Worm (Caenorhabditis elegans) whole organism, L1 larva: ENCODE measurements around the gene nhr-172.

Experiments
- C16A3.4 ChIP-seq: fragments of 150-350 bp; optimal IDR thresholded peaks from 2 replicates; lab custom pipeline; 2014; ENCODE audit warnings: missing biosample characterization, missing genetic modification characterization
- Y116A8C.19 ChIP-seq: sonication (generic microtip); optimal IDR thresholded peaks from 2 replicates; lab custom pipeline; 2016; ENCODE audit warnings: missing compliant biosample characterization, missing genetic modification characterization, borderline replicate concordance
- aha-1 ChIP-seq: fragments of 150-350 bp; optimal IDR thresholded peaks from 2 replicates; lab custom pipeline; 2014; ENCODE audit warnings: missing biosample characterization, missing genetic modification characterization
- ama-1 ChIP-seq: fragments of 150-350 bp; optimal IDR thresholded peaks from 2 replicates; lab custom pipeline; 2014
- blmp-1 ChIP-seq: fragments of 150-350 bp; optimal IDR thresholded peaks from 2 replicates; lab custom pipeline; 2014; ENCODE audit warnings: missing biosample characterization, missing genetic modification characterization
- ceh-88 ChIP-seq: fragments of 200-800 bp; sonication (Bioruptor generic); IDR thresholded peaks from 2 replicates; pipeline ENCODE4 v1.3.6; 2022; ENCODE audit warnings: missing genetic modification characterization, missing compliant biosample characterization
- ces-1 ChIP-seq: fragments of 150-350 bp; optimal IDR thresholded peaks from 2 replicates; lab custom pipeline; 2014; ENCODE audit warnings: missing biosample characterization, missing genetic modification reagents, missing genetic modification characterization
- dsc-1 ChIP-seq: sonication (generic microtip); optimal IDR thresholded peaks from 2 replicates; lab custom pipeline; 2016; ENCODE audit warnings: mild to moderate bottlenecking, missing genetic modification characterization, missing compliant biosample characterization
- elt-2 ChIP-seq: sonication (generic microtip); optimal IDR thresholded peaks from 2 replicates; lab custom pipeline; 2016; ENCODE audit warnings: missing genetic modification characterization, mild to moderate bottlenecking, inconsistent platforms, missing compliant biosample characterization, missing genetic modification reagents
- ets-5 ChIP-seq: fragments of 200-800 bp; sonication (Bioruptor generic); IDR thresholded peaks from 2 replicates; pipeline ENCODE4 v1.3.6; 2022; ENCODE audit warnings: missing genetic modification characterization, missing compliant biosample characterization
- fkh-10 ChIP-seq: sonication (generic microtip); optimal IDR thresholded peaks from 2 replicates; lab custom pipeline; 2017; ENCODE audit warnings: missing biosample characterization, missing genetic modification reagents, missing genetic modification characterization
- fkh-4 ChIP-seq: sonication (generic microtip); optimal IDR thresholded peaks from 2 replicates; lab custom pipeline; 2016; ENCODE audit warnings: missing compliant biosample characterization, missing genetic modification characterization, borderline replicate concordance
- fkh-8 ChIP-seq: sonication (generic microtip); optimal IDR thresholded peaks from 2 replicates; lab custom pipeline; 2016; ENCODE audit warnings: mild to moderate bottlenecking, missing genetic modification characterization, missing compliant biosample characterization
- fos-1 ChIP-seq: fragments of 150-350 bp; optimal IDR thresholded peaks from 2 replicates; lab custom pipeline; 2014; ENCODE audit warnings: missing biosample characterization, missing genetic modification characterization
- grh-1 ChIP-seq: fragments of 200-800 bp; sonication (Bioruptor generic); IDR thresholded peaks from 2 replicates; pipeline ENCODE4 v1.3.6; 2022; ENCODE audit warnings: missing genetic modification reagents, missing genetic modification characterization, missing compliant biosample characterization
- hlh-4 ChIP-seq: sonication (generic microtip); optimal IDR thresholded peaks from 2 replicates; lab custom pipeline; 2016; ENCODE audit warnings: mild to moderate bottlenecking, missing genetic modification characterization, missing compliant biosample characterization
- jun-1 ChIP-seq: fragments of 150-350 bp; optimal IDR thresholded peaks from 2 replicates; lab custom pipeline; 2014; ENCODE audit warnings: missing biosample characterization, missing genetic modification reagents, missing genetic modification characterization
- lin-14 ChIP-seq: fragments of 200-800 bp; sonication (Bioruptor generic); optimal IDR thresholded peaks from 2 replicates; lab custom pipeline; 2018; ENCODE audit warnings: mild to moderate bottlenecking, missing genetic modification characterization, moderate library complexity, missing compliant biosample characterization
- lin-35 ChIP-seq, 2 experiments: fragments of 150-350 bp; optimal IDR thresholded peaks; 2 replicates each; lab custom pipeline; 2014; ENCODE audit warnings: missing biosample characterization in 2 of 2, missing genetic modification characterization in 2 of 2, missing genetic modification reagents in 2 of 2
- lsy-2 ChIP-seq, 2 experiments: fragments of 150-350 bp; optimal IDR thresholded peaks; 2 replicates each; lab custom pipeline; 2014; ENCODE audit warnings: missing biosample characterization in 2 of 2, missing genetic modification characterization in 2 of 2
- mef-2 ChIP-seq: fragments of 150-350 bp; optimal IDR thresholded peaks from 2 replicates; lab custom pipeline; 2014; ENCODE audit warnings: missing biosample characterization, missing genetic modification characterization
- nhr-11 ChIP-seq: fragments of 150-350 bp; optimal IDR thresholded peaks from 2 replicates; lab custom pipeline; 2014; ENCODE audit warnings: missing biosample characterization, missing genetic modification characterization
- nhr-19 ChIP-seq: fragments of 200-800 bp; sonication (Bioruptor generic); conservative IDR thresholded peaks from 2 replicates; pipeline ENCODE4 v1.3.6; 2022; ENCODE audit warnings: missing genetic modification characterization, missing compliant biosample characterization
- nhr-20 ChIP-seq: sonication (generic microtip); optimal IDR thresholded peaks from 2 replicates; lab custom pipeline; 2016; ENCODE audit warnings: mild to moderate bottlenecking, missing genetic modification characterization, missing compliant biosample characterization
- nhr-237 ChIP-seq: fragments of 150-350 bp; optimal IDR thresholded peaks from 2 replicates; lab custom pipeline; 2014; ENCODE audit warnings: missing biosample characterization, missing genetic modification characterization
- nhr-28 ChIP-seq: fragments of 150-350 bp; optimal IDR thresholded peaks from 2 replicates; lab custom pipeline; 2014; ENCODE audit warnings: missing biosample characterization, missing genetic modification characterization
- nhr-85 ChIP-seq: sonication (generic microtip); peaks from one replicate; lab custom pipeline; 2016; ENCODE audit warnings: missing genetic modification characterization, inconsistent platforms, missing compliant biosample characterization
- nhr-90 ChIP-seq: sonication (generic microtip); optimal IDR thresholded peaks from 2 replicates; lab custom pipeline; 2016; ENCODE audit warnings: mild to moderate bottlenecking, missing genetic modification characterization, missing compliant biosample characterization; ENCODE audit not compliant: poor library complexity
- pag-3 ChIP-seq: sonication (generic microtip); optimal IDR thresholded peaks from 2 replicates; lab custom pipeline; 2017; ENCODE audit warnings: missing genetic modification characterization, mild to moderate bottlenecking, missing compliant biosample characterization, antibody characterized with exemption, borderline replicate concordance; ENCODE audit not compliant: insufficient read depth
- rnt-1 ChIP-seq: sonication (generic microtip); optimal IDR thresholded peaks from 2 replicates; lab custom pipeline; 2016; ENCODE audit warnings: mild to moderate bottlenecking, missing genetic modification characterization, moderate library complexity, missing compliant biosample characterization
- snu-23 ChIP-seq: sonication (generic microtip); optimal IDR thresholded peaks from 2 replicates; lab custom pipeline; 2016; ENCODE audit warnings: missing genetic modification characterization, missing compliant biosample characterization
- sox-4 ChIP-seq: sonication (generic microtip); optimal IDR thresholded peaks from 2 replicates; lab custom pipeline; 2016; ENCODE audit warnings: missing genetic modification characterization, missing compliant biosample characterization
- sptf-1 ChIP-seq: fragments of 150-350 bp; optimal IDR thresholded peaks from 2 replicates; lab custom pipeline; 2014; ENCODE audit warnings: missing biosample characterization, missing genetic modification characterization
- unc-30 ChIP-seq: sonication (generic microtip); optimal IDR thresholded peaks from 2 replicates; lab custom pipeline; 2017; ENCODE audit warnings: missing biosample characterization, missing genetic modification characterization
- unc-62 ChIP-seq: fragments of 150-350 bp; optimal IDR thresholded peaks from 2 replicates; lab custom pipeline; 2014; ENCODE audit warnings: missing biosample characterization, missing genetic modification reagents, missing genetic modification characterization
- unc-98 ChIP-seq: fragments of 200-800 bp; sonication (Bioruptor generic); IDR thresholded peaks from 2 replicates; pipeline ENCODE4 v1.3.6; 2022; ENCODE audit warnings: missing genetic modification characterization, missing compliant biosample characterization
- ztf-4 ChIP-seq: fragments of 150-350 bp; optimal IDR thresholded peaks from 2 replicates; lab custom pipeline; 2014; ENCODE audit warnings: missing biosample characterization, missing genetic modification characterization

Gene nhr-172

ce11 chrV:7547479-7547878 lies 38.7 kb downstream of the nhr-172 start, which contains the start of gene ftn-1:
ftn-1 (minus strand) TSS chrV:7547579.
- TF ChIP-seq lin-14 (no peak), hlh-4 (tag; lab: Kevin White, UChicago) (no peak), fkh-10 (GFP tag; lab: Kevin White, UChicago) (no peak), fkh-4 (tag; lab: Kevin White, UChicago) (no peak), rnt-1 (tag; lab: Kevin White, UChicago) (no peak), nhr-19 (GFP tag; lab: Robert Waterston, UW) (no peak), ama-1 (lab: Kevin White, UChicago) (no peak), sox-4 (tag; lab: Kevin White, UChicago) (no peak), lsy-2 (tag; optimal IDR thresholded peaks at IDR 0.05; lab: Kevin White, UChicago) (no peak), snu-23 (no peak), fos-1 (no peak), aha-1 (tag; lab: Kevin White, UChicago) (no peak), nhr-28 (tag; lab: Kevin White, UChicago) (no peak), nhr-11 (tag; lab: Kevin White, UChicago) (no peak), ets-5 (GFP tag; lab: Robert Waterston, UW) (no peak)

ce11 chrV:7548017-7548416 lies 39.2 kb downstream of the nhr-172 start:
- TF ChIP-seq ces-1 (GFP tag; lab: Kevin White, UChicago) (no peak), elt-2 (tag; lab: Kevin White, UChicago) (peak; percentile 88), sptf-1 (no peak), jun-1 (tag; lab: Kevin White, UChicago) (no peak), lin-35 (GFP tag; optimal IDR thresholded peaks at IDR 0.05; lab: Kevin White, UChicago) (peak in 1 of 2 experiments; percentile 6), C16A3.4 (tag; lab: Kevin White, UChicago) (no peak), ceh-88 (GFP tag; lab: Robert Waterston, UW) (no peak), Y116A8C.19 (no peak), nhr-20 (tag; lab: Kevin White, UChicago) (no peak), fkh-8 (no peak), lsy-2 (tag; optimal IDR thresholded peaks at IDR 0.05; lab: Kevin White, UChicago) (no peak), unc-98 (GFP tag; lab: Robert Waterston, UW) (no peak), mef-2 (tag; lab: Kevin White, UChicago) (no peak), unc-62 (GFP tag; lab: Kevin White, UChicago) (no peak), aha-1 (tag; lab: Kevin White, UChicago) (no peak), ztf-4 (tag; lab: Kevin White, UChicago) (no peak)

ce11 chrV:7548499-7548898 lies 39.7 kb downstream of the nhr-172 start:
- 0 out of 2 replicates have a peak, but pooled peaks have one; percentile 30 for TF ChIP-seq grh-1
- TF ChIP-seq nhr-19 (GFP tag; lab: Robert Waterston, UW), result peak; percentile 36
- peak; percentile 52 for TF ChIP-seq nhr-85 (tag; lab: Kevin White, UChicago)
- peak; percentile 10 for TF ChIP-seq nhr-90 (tag; lab: Kevin White, UChicago)

- no peak for TF ChIP-seq pag-3 (tag; lab: Kevin White, UChicago)
- TF ChIP-seq blmp-1 (tag; lab: Kevin White, UChicago), result no peak
- TF ChIP-seq nhr-19 (GFP tag; lab: Robert Waterston, UW), result no peak
- TF ChIP-seq dsc-1 (tag; lab: Kevin White, UChicago), result peak; percentile 23
- no peak for TF ChIP-seq nhr-237 (tag; lab: Kevin White, UChicago)
- no peak for TF ChIP-seq unc-30 (tag; lab: Kevin White, UChicago)
- TF ChIP-seq, all 84 proteins: peak for 1
Measured at ce11 chrV:7551821-7552220, 43.0 kb downstream of the nhr-172 start, which contains the start of gene F19F10.3. F19F10.3 (plus strand) TSS chrV:7552121.
